Worm (Caenorhabditis elegans): ENCODE measurements around the gene F53C11.4.

- no peak for TF ChIP-seq unc-86 (tag; optimal IDR thresholded peaks at IDR 0.05)
- TF ChIP-seq nhr-11 (tag; optimal IDR thresholded peaks at IDR 0.05) = no peak
- no peak for TF ChIP-seq rnt-1 (tag; optimal IDR thresholded peaks at IDR 0.05)
- no peak for TF ChIP-seq unc-55 (GFP tag; optimal IDR thresholded peaks at IDR 0.05)
- no peak for TF ChIP-seq ceh-48 (tag; optimal IDR thresholded peaks at IDR 0.05)
- no peak for TF ChIP-seq elt-2 (tag; optimal IDR thresholded peaks at IDR 0.05)
- no peak for TF ChIP-seq lim-6 (tag; optimal IDR thresholded peaks at IDR 0.05)
- TF ChIP-seq zip-5 (tag; optimal IDR thresholded peaks at IDR 0.05) = no peak
- TF ChIP-seq C08G9.2 (tag; optimal IDR thresholded peaks at IDR 0.05) = no peak
- TF ChIP-seq nfya-1 (tag; optimal IDR thresholded peaks at IDR 0.05) = no peak
Measured at ce11 chrV:13751811-13752210, 35.3 kb downstream of the F53C11.4 start, which contains the start of gene cld-9.

Measured in whole organism, late embryonic.